Fruit fly (Drosophila melanogaster): ENCODE results near the gene CG32486.

Gene CG32486

DNA sequence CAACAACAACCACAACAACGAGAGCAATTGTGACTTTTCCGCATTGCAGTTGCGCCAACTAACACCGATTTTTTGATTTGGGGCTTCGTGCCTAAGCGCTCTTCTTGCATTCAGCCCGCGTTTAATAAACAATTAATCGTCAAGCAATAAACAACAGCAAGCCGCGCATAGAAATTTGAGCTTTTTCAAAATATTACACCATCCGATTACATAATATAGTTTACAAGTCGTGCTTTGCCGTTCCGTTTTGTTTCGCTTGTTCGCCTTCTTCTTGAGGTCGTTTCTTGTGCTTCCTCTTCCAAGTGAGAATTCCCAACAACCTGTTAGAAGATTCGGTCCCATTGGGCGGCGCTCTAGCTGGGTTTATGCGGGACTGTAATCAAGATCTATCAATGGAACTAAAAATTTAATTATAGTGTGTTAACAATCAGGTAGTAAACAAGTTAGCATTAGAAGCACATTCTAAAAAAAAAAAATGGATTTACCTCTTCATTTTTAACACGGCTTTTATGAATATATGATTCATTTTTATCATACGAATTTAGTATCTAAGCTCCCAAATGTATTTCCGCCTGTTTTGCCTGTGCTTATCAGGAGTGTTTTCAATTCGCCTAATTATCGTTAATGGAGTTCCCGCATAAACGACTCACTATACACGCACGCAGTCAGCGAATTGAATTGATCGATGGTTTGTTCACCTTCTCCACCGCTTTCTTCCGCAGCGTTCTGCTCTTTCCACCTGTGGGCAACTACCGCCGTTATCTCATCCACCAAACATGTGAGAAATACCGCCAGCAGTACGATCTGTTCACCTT lies 34.7 kb downstream of the CG32486 start:
- TF ChIP-seq Mnt (GFP tag; optimal IDR thresholded peaks at IDR 0.05), result peak; percentile 50
- TF ChIP-seq ovo (GFP tag; optimal IDR thresholded peaks at IDR 0.05), result no peak
- no peak for TF ChIP-seq pad (GFP tag; optimal IDR thresholded peaks at IDR 0.05)
- peak; percentile 90 for TF ChIP-seq CG33017 (tag; optimal IDR thresholded peaks at IDR 0.05)
- peak; percentile 87 for TF ChIP-seq CG12768 (GFP tag; optimal IDR thresholded peaks at IDR 0.05)
- peak; percentile 27 for TF ChIP-seq Clk (GFP tag; optimal IDR thresholded peaks at IDR 0.05)
- TF ChIP-seq CG5204 (GFP tag; optimal IDR thresholded peaks at IDR 0.05), result peak; percentile 80
- peak; percentile 79 for TF ChIP-seq CG14711 (tag; optimal IDR thresholded peaks at IDR 0.05)
- peak; percentile 90 for TF ChIP-seq CG7045 (GFP tag; optimal IDR thresholded peaks at IDR 0.05)
- TF ChIP-seq cic (GFP tag; optimal IDR thresholded peaks at IDR 0.05), result peak; percentile 42
- TF ChIP-seq bab1 (GFP tag; optimal IDR thresholded peaks at IDR 0.05), result peak; percentile 77
- TF ChIP-seq toe (GFP tag; optimal IDR thresholded peaks at IDR 0.05), result peak; percentile 83
- no peak for TF ChIP-seq kay (GFP tag; ENCODE audit: borderline replicate concordance)
- TF ChIP-seq cnc (optimal IDR thresholded peaks at IDR 0.05), result no peak
- peak; percentile 84 for TF ChIP-seq CG7101 (tag; optimal IDR thresholded peaks at IDR 0.05)
- TF ChIP-seq Hr96 (GFP tag; optimal IDR thresholded peaks at IDR 0.05), result peak; percentile 76
- peak; percentile 86 for TF ChIP-seq CG11617 (GFP tag; optimal IDR thresholded peaks at IDR 0.05)
- TF ChIP-seq Crg-1 (GFP tag; optimal IDR thresholded peaks at IDR 0.05), result peak; percentile 43
- peak; percentile 65 for TF ChIP-seq tj (GFP tag; optimal IDR thresholded peaks at IDR 0.05)
- peak; percentile 41 for TF ChIP-seq CG1620 (GFP tag; optimal IDR thresholded peaks at IDR 0.05)

- peak; percentile 33 for TF ChIP-seq CG12768 (GFP tag; optimal IDR thresholded peaks at IDR 0.05)
- TF ChIP-seq Hr96 (GFP tag; optimal IDR thresholded peaks at IDR 0.05), result no peak
- TF ChIP-seq Mnt (GFP tag; optimal IDR thresholded peaks at IDR 0.05), result peak; percentile 55
- TF ChIP-seq CG1620 (GFP tag; optimal IDR thresholded peaks at IDR 0.05), result no peak
- no peak for TF ChIP-seq CG14711 (tag; optimal IDR thresholded peaks at IDR 0.05)
- TF ChIP-seq tj (GFP tag; optimal IDR thresholded peaks at IDR 0.05), result peak; percentile 11
- TF ChIP-seq cnc (optimal IDR thresholded peaks at IDR 0.05), result no peak
- peak; percentile 100 for TF ChIP-seq pad (GFP tag; optimal IDR thresholded peaks at IDR 0.05)
- peak; percentile 70 for TF ChIP-seq ovo (GFP tag; optimal IDR thresholded peaks at IDR 0.05)
- peak; percentile 8 for TF ChIP-seq cic (GFP tag; optimal IDR thresholded peaks at IDR 0.05)
- TF ChIP-seq kay (GFP tag; ENCODE audit: borderline replicate concordance), result peak; percentile 93
These were observed 35.6 kb downstream of the CG32486 start, which contains the start of gene CG2162 for dm6 chr3L:3034779-3035643. Gene CG2162 (plus strand): TSS chr3L:3035196.

dm6 chr3L:3026421-3026820 lies 44.2 kb downstream of the CG32486 start, which contains the start of gene aly:
Gene aly (minus strand): TSS chr3L:3026521.
- TF ChIP-seq cic (GFP tag; optimal IDR thresholded peaks at IDR 0.05), result no peak
- no peak for TF ChIP-seq CG14711 (tag; optimal IDR thresholded peaks at IDR 0.05)
- no peak for TF ChIP-seq CG1620 (GFP tag; optimal IDR thresholded peaks at IDR 0.05)
- no peak for TF ChIP-seq CG5204 (GFP tag; optimal IDR thresholded peaks at IDR 0.05)
- no peak for TF ChIP-seq CG33017 (tag; optimal IDR thresholded peaks at IDR 0.05)
- no peak for TF ChIP-seq toe (GFP tag; optimal IDR thresholded peaks at IDR 0.05)
- no peak for TF ChIP-seq pad (GFP tag; optimal IDR thresholded peaks at IDR 0.05)
- no peak for TF ChIP-seq tj (GFP tag; optimal IDR thresholded peaks at IDR 0.05)
- no peak for TF ChIP-seq Crg-1 (GFP tag; optimal IDR thresholded peaks at IDR 0.05)
- no peak for TF ChIP-seq kay (GFP tag; ENCODE audit: borderline replicate concordance)
- TF ChIP-seq Clk (GFP tag; optimal IDR thresholded peaks at IDR 0.05), result no peak
- TF ChIP-seq CG11617 (GFP tag; optimal IDR thresholded peaks at IDR 0.05), result no peak
- TF ChIP-seq CG12768 (GFP tag; optimal IDR thresholded peaks at IDR 0.05), result no peak
- no peak for TF ChIP-seq Hr96 (GFP tag; optimal IDR thresholded peaks at IDR 0.05)
- no peak for TF ChIP-seq CG7045 (GFP tag; optimal IDR thresholded peaks at IDR 0.05)
- TF ChIP-seq Mnt (GFP tag; optimal IDR thresholded peaks at IDR 0.05), result no peak
- TF ChIP-seq ovo (GFP tag; optimal IDR thresholded peaks at IDR 0.05), result no peak
- TF ChIP-seq bab1 (GFP tag; optimal IDR thresholded peaks at IDR 0.05), result no peak
- TF ChIP-seq CG7101 (tag; optimal IDR thresholded peaks at IDR 0.05), result no peak

DNA sequence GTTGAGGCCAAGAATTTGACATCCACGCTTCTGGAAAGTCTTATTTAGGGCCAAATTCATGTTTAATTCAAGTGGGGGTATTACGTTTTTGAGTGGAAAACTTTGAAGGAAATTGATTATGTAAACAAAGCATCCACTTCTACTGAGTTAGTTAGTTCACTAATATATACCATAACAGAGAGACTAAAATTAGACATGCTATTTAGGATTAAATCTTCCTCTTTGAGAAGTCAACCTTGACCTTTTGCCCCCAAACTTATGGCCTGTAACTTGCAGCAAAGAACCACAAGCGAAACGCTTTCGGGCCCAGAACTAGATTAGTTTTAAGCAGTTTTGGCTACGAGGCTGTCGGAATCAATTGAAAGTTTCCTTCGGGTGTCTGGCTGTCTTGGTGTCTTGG lies 53.5 kb downstream of the CG32486 start, which contains the start of gene CG32487:
Gene CG32487 (minus strand): TSS at position 101 of the 400 bp plus-strand sequence.
- TF ChIP-seq tj (GFP tag; optimal IDR thresholded peaks at IDR 0.05) (no peak), cic (GFP tag; optimal IDR thresholded peaks at IDR 0.05) (no peak), CG12768 (GFP tag; optimal IDR thresholded peaks at IDR 0.05) (no peak), CG5204 (GFP tag; optimal IDR thresholded peaks at IDR 0.05) (no peak), toe (GFP tag; optimal IDR thresholded peaks at IDR 0.05) (no peak), pad (GFP tag; optimal IDR thresholded peaks at IDR 0.05) (no peak), kay (GFP tag; ENCODE audit: borderline replicate concordance) (no peak), CG33017 (tag; optimal IDR thresholded peaks at IDR 0.05) (no peak), cnc (optimal IDR thresholded peaks at IDR 0.05) (no peak), ovo (GFP tag; optimal IDR thresholded peaks at IDR 0.05) (no peak), CG11617 (GFP tag; optimal IDR thresholded peaks at IDR 0.05) (no peak), CG7101 (tag; optimal IDR thresholded peaks at IDR 0.05) (no peak), CG14711 (tag; optimal IDR thresholded peaks at IDR 0.05) (no peak), Crg-1 (GFP tag; optimal IDR thresholded peaks at IDR 0.05) (no peak), CG1620 (GFP tag; optimal IDR thresholded peaks at IDR 0.05) (no peak), Hr96 (GFP tag; optimal IDR thresholded peaks at IDR 0.05) (no peak), bab1 (GFP tag; optimal IDR thresholded peaks at IDR 0.05) (no peak), CG7045 (GFP tag; optimal IDR thresholded peaks at IDR 0.05) (no peak)

- TF ChIP-seq Hr96 (GFP tag; optimal IDR thresholded peaks at IDR 0.05), result no peak
- no peak for TF ChIP-seq CG5204 (GFP tag; optimal IDR thresholded peaks at IDR 0.05)
- no peak for TF ChIP-seq Crg-1 (GFP tag; optimal IDR thresholded peaks at IDR 0.05)
- TF ChIP-seq CG7045 (GFP tag; optimal IDR thresholded peaks at IDR 0.05), result no peak
- TF ChIP-seq CG14711 (tag; optimal IDR thresholded peaks at IDR 0.05), result no peak
- TF ChIP-seq CG12768 (GFP tag; optimal IDR thresholded peaks at IDR 0.05), result no peak
- no peak for TF ChIP-seq Clk (GFP tag; optimal IDR thresholded peaks at IDR 0.05)
- TF ChIP-seq cic (GFP tag; optimal IDR thresholded peaks at IDR 0.05), result no peak
- no peak for TF ChIP-seq bab1 (GFP tag; optimal IDR thresholded peaks at IDR 0.05)
- TF ChIP-seq Mnt (GFP tag; optimal IDR thresholded peaks at IDR 0.05), result no peak
- TF ChIP-seq cnc (optimal IDR thresholded peaks at IDR 0.05), result no peak
- TF ChIP-seq CG11617 (GFP tag; optimal IDR thresholded peaks at IDR 0.05), result no peak
- TF ChIP-seq ovo (GFP tag; optimal IDR thresholded peaks at IDR 0.05), result no peak
- TF ChIP-seq toe (GFP tag; optimal IDR thresholded peaks at IDR 0.05), result no peak
- no peak for TF ChIP-seq CG33017 (tag; optimal IDR thresholded peaks at IDR 0.05)
- no peak for TF ChIP-seq kay (GFP tag; ENCODE audit: borderline replicate concordance)
- TF ChIP-seq pad (GFP tag; optimal IDR thresholded peaks at IDR 0.05), result no peak
- no peak for TF ChIP-seq tj (GFP tag; optimal IDR thresholded peaks at IDR 0.05)
- no peak for TF ChIP-seq CG7101 (tag; optimal IDR thresholded peaks at IDR 0.05)
These were observed 54.7 kb downstream of the CG32486 start, which contains the start of gene CG32488 for dm6 chr3L:3015969-3016368. Gene CG32488 (minus strand): TSS chr3L:3016069.

Data from whole organism, adult.